Fruit fly (Drosophila melanogaster) whole organism, pupa: ENCODE results near the gene lok.

Source experiments
- CG13204 ChIP-seq: fragments of 200-800 bp; sonication (Bioruptor generic); optimal IDR thresholded peaks from 2 replicates; lab custom pipeline; 2018; ENCODE audit warnings: missing biosample characterization, mild to moderate bottlenecking, missing genetic modification characterization, moderate library complexity
- CG32121 ChIP-seq: fragments of 200-800 bp; sonication (Bioruptor generic); IDR thresholded peaks from 2 replicates; pipeline ENCODE4 v1.3.6; 2022; ENCODE audit warnings: missing biosample characterization, missing genetic modification characterization
- CG34367 ChIP-seq: fragments of 200-800 bp; sonication (Bioruptor generic); optimal IDR thresholded peaks from 2 replicates; lab custom pipeline; 2018; ENCODE audit warnings: missing biosample characterization, mild to moderate bottlenecking, missing genetic modification characterization
- CG8301 ChIP-seq: fragments of 200-800 bp; sonication (Bioruptor generic); optimal IDR thresholded peaks from 2 replicates; lab custom pipeline; 2018; ENCODE audit warnings: missing biosample characterization, mild to moderate bottlenecking, missing genetic modification characterization
- D1 ChIP-seq: fragments of 200-800 bp; sonication (Bioruptor generic); optimal IDR thresholded peaks from 2 replicates; lab custom pipeline; 2018; ENCODE audit warnings: missing biosample characterization, mild to moderate bottlenecking, missing genetic modification characterization, moderate library complexity
- Pif1A ChIP-seq: fragments of 200-800 bp; sonication (Bioruptor generic); optimal IDR thresholded peaks from 3 replicates; lab custom pipeline; 2016; ENCODE audit warnings: missing biosample characterization, missing genetic modification characterization
- fd96Ca ChIP-seq: fragments of 200-800 bp; sonication (Bioruptor generic); IDR thresholded peaks from 3 replicates; pipeline ENCODE4 v1.3.6; 2022; ENCODE audit warnings: missing biosample characterization, missing genetic modification characterization
- rn ChIP-seq: fragments of 200-800 bp; sonication (Bioruptor generic); IDR thresholded peaks from 2 replicates; pipeline ENCODE4 v1.3.6; 2022; ENCODE audit warnings: missing biosample characterization, missing genetic modification characterization

DNA sequence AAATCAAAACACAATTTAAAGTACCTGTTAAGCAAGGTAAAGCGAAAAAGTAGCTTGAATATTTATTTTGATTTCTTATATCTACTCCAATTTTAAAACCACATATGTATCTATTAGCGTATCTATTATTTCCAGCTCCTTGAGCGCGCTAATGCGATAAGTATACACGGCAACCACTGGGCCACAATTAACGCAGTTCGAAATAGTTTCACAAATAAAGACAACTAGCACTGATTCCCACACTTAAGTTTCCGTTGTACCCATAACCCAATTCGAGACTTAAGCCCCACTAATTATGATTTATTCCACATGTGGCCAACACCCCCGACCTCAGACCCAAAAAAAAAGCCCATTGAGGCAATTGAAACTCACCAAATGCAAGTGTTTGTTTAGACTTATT is 44.8 kb upstream of the lok start:
- TF ChIP-seq CG32121 (GFP tag; lab: Robert Waterston, UW) (no peak), CG13204 (GFP tag; lab: Kevin White, UChicago) (no peak), Pif1A (GFP tag; lab: Kevin White, UChicago) (no peak), CG8301 (tag; lab: Kevin White, UChicago) (no peak), rn (GFP tag; lab: Robert Waterston, UW) (no peak), fd96Ca (GFP tag; lab: Robert Waterston, UW) (no peak), CG34367 (tag; lab: Kevin White, UChicago) (no peak), D1 (tag; lab: Kevin White, UChicago) (no peak)
